Worm (Caenorhabditis elegans): ENCODE data around the gene ptr-25.

DNA sequence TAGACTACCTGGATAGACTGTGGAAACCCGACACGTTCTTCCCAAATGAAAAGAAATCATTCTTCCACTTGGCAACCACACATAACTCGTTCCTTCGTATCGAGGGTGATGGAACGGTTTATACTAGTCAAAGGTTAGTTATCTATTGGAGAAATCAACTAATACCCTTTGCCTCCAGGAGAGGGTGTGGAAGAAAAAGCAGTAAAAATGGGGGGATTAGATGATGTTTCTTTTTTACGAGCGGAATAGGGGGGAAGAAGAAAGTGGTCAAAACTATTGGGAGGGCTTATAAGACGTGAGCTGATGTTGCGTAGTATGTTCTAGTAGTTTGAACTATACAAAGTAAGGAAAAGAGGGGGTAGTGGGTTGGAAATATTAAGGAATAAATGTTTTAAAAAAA is 35.1 kb downstream of the ptr-25 start:
- no peak for TF ChIP-seq him-1 (tag; optimal IDR thresholded peaks at IDR 0.05)
- no peak for TF ChIP-seq dao-5 (tag; optimal IDR thresholded peaks at IDR 0.05)

Data from whole organism, L4/young adult.